Fruit fly (Drosophila melanogaster): ENCODE measurements around the gene alpha-Est8.

alpha-Est8 gene

dm6 chr3R:7493745-7494144 lies 21.7 kb downstream of the alpha-Est8 start, which contains the start of gene alpha-Est10:
Gene alpha-Est10 (minus strand): TSS chr3R:7493845.
- TF ChIP-seq ttk (optimal IDR thresholded peaks at IDR 0.05), result no peak
- no peak for TF ChIP-seq insv (optimal IDR thresholded peaks at IDR 0.05)
- TF ChIP-seq h (optimal IDR thresholded peaks at IDR 0.05), result no peak
- no peak for TF ChIP-seq Sin3A (optimal IDR thresholded peaks at IDR 0.05)

- TF ChIP-seq psq (optimal IDR thresholded peaks at IDR 0.05) (no peak), Sin3A (optimal IDR thresholded peaks at IDR 0.05) (no peak), h (optimal IDR thresholded peaks at IDR 0.05) (no peak), Myc (optimal IDR thresholded peaks at IDR 0.05) (no peak), insv (optimal IDR thresholded peaks at IDR 0.05) (no peak), ttk (optimal IDR thresholded peaks at IDR 0.05) (no peak)
Measured at dm6 chr3R:7493171-7493570, 22.3 kb downstream of the alpha-Est8 start, which contains the start of gene CG42656. Gene CG42656 (minus strand): TSS chr3R:7493271.

dm6 chr3R:7492099-7492498 lies 23.4 kb downstream of the alpha-Est8 start:
- TF ChIP-seq Sin3A (optimal IDR thresholded peaks at IDR 0.05) (no peak), h (optimal IDR thresholded peaks at IDR 0.05) (no peak), psq (optimal IDR thresholded peaks at IDR 0.05) (no peak), ttk (optimal IDR thresholded peaks at IDR 0.05) (no peak), insv (optimal IDR thresholded peaks at IDR 0.05) (no peak), Myc (optimal IDR thresholded peaks at IDR 0.05) (no peak)

dm6 chr3R:7491453-7491853 lies 24.0 kb downstream of the alpha-Est8 start:
- no peak for TF ChIP-seq Myc (optimal IDR thresholded peaks at IDR 0.05)
- TF ChIP-seq ttk (optimal IDR thresholded peaks at IDR 0.05), result no peak
- TF ChIP-seq insv (optimal IDR thresholded peaks at IDR 0.05), result no peak
- no peak for TF ChIP-seq Sin3A (optimal IDR thresholded peaks at IDR 0.05)
- no peak for TF ChIP-seq psq (optimal IDR thresholded peaks at IDR 0.05)
- TF ChIP-seq h (optimal IDR thresholded peaks at IDR 0.05), result no peak

dm6 chr3R:7490884-7491283 lies 24.6 kb downstream of the alpha-Est8 start:
- TF ChIP-seq psq (optimal IDR thresholded peaks at IDR 0.05) (no peak), insv (optimal IDR thresholded peaks at IDR 0.05) (no peak), ttk (optimal IDR thresholded peaks at IDR 0.05) (no peak), h (optimal IDR thresholded peaks at IDR 0.05) (no peak), Sin3A (optimal IDR thresholded peaks at IDR 0.05) (no peak), Myc (optimal IDR thresholded peaks at IDR 0.05) (no peak)

dm6 chr3R:7489902-7490301 lies 25.6 kb downstream of the alpha-Est8 start:
- no peak for TF ChIP-seq Myc (optimal IDR thresholded peaks at IDR 0.05)
- no peak for TF ChIP-seq psq (optimal IDR thresholded peaks at IDR 0.05)
- no peak for TF ChIP-seq h (optimal IDR thresholded peaks at IDR 0.05)
- no peak for TF ChIP-seq Sin3A (optimal IDR thresholded peaks at IDR 0.05)

dm6 chr3R:7475708-7476107 lies 39.8 kb downstream of the alpha-Est8 start:
- TF ChIP-seq h (optimal IDR thresholded peaks at IDR 0.05), result no peak
- TF ChIP-seq Sin3A (optimal IDR thresholded peaks at IDR 0.05), result no peak
- no peak for TF ChIP-seq psq (optimal IDR thresholded peaks at IDR 0.05)
- TF ChIP-seq insv (optimal IDR thresholded peaks at IDR 0.05), result no peak
- no peak for TF ChIP-seq Myc (optimal IDR thresholded peaks at IDR 0.05)
- TF ChIP-seq ttk (optimal IDR thresholded peaks at IDR 0.05), result no peak

- peak; percentile 17 for TF ChIP-seq insv (optimal IDR thresholded peaks at IDR 0.05)
- no peak for TF ChIP-seq Sin3A (optimal IDR thresholded peaks at IDR 0.05)
Measured at dm6 chr3R:7474616-7475120, 40.8 kb downstream of the alpha-Est8 start.

- TF ChIP-seq h (optimal IDR thresholded peaks at IDR 0.05) (no peak), Myc (optimal IDR thresholded peaks at IDR 0.05) (no peak), psq (optimal IDR thresholded peaks at IDR 0.05) (no peak), ttk (optimal IDR thresholded peaks at IDR 0.05) (no peak), Sin3A (optimal IDR thresholded peaks at IDR 0.05) (no peak), insv (optimal IDR thresholded peaks at IDR 0.05) (no peak)
Measured at dm6 chr3R:7473767-7474254, 41.7 kb downstream of the alpha-Est8 start, which contains the start of gene CG1142. Gene CG1142 (minus strand): TSS chr3R:7473781.

- TF ChIP-seq h (optimal IDR thresholded peaks at IDR 0.05) (no peak), ttk (optimal IDR thresholded peaks at IDR 0.05) (no peak), Sin3A (optimal IDR thresholded peaks at IDR 0.05) (no peak), insv (optimal IDR thresholded peaks at IDR 0.05) (no peak), Myc (optimal IDR thresholded peaks at IDR 0.05) (no peak), psq (optimal IDR thresholded peaks at IDR 0.05) (no peak)
Measured at dm6 chr3R:7471894-7472293, 43.6 kb downstream of the alpha-Est8 start.
